Fruit fly (Drosophila melanogaster) whole organism, pupa: ENCODE results near the gene CG45011.

Source experiments
- EcR ChIP-seq: fragments of 200-800 bp; sonication (Bioruptor generic); optimal IDR thresholded peaks from 3 replicates; lab custom pipeline; 2019; ENCODE audit warnings: missing biosample characterization, missing genetic modification characterization, mild to moderate bottlenecking, moderate library complexity, missing genetic modification reagents
- gl ChIP-seq: fragments of 200-800 bp; sonication (Bioruptor generic); optimal IDR thresholded peaks from 2 replicates; lab custom pipeline; 2018; ENCODE audit warnings: missing biosample characterization, mild to moderate bottlenecking, missing genetic modification characterization

dm6 chr2L:11842291-11843187 is 8.7 kb downstream of the CG45011 start, which contains the start of the genes CG44008, CG14933, CG46426 and CG42486:
- TF ChIP-seq EcR (GFP tag; lab: Kevin White, UChicago) = no peak
- no peak for TF ChIP-seq gl (tag; lab: Kevin White, UChicago)
